Fruit fly (Drosophila melanogaster): ENCODE results near the gene CG11151.

CG11151 gene

dm6 chrX:13781739-13782502, 42.4 kb downstream of the CG11151 start, which contains the start of the genes CtsB and amrt (continued):
- TF ChIP-seq CG12155 (GFP tag; optimal IDR thresholded peaks at IDR 0.05): peak; percentile 32
- TF ChIP-seq CG13287 (GFP tag; IDR thresholded peaks at IDR 0.05; ENCODE audit: partially characterized antibody): peak; percentile 84
- no peak for TF ChIP-seq Rx (GFP tag; IDR thresholded peaks at IDR 0.05)
- no peak for TF ChIP-seq CG12071 (GFP tag; optimal IDR thresholded peaks at IDR 0.05)
- no peak for TF ChIP-seq ab (GFP tag; optimal IDR thresholded peaks at IDR 0.05)
- TF ChIP-seq CG17912 (GFP tag; optimal IDR thresholded peaks at IDR 0.05): no peak
- peak; percentile 34 for TF ChIP-seq twi (tag; optimal IDR thresholded peaks at IDR 0.05)
- peak; percentile 26 for TF ChIP-seq CG10267 (tag; optimal IDR thresholded peaks at IDR 0.05)
- peak; percentile 36 for TF ChIP-seq CG33557 (GFP tag; optimal IDR thresholded peaks at IDR 0.05)
- TF ChIP-seq ac (GFP tag; optimal IDR thresholded peaks at IDR 0.05): no peak
- peak; percentile 62; the same call in 2 of the 3 replicates for TF ChIP-seq dysf (GFP tag; IDR thresholded peaks at IDR 0.05)
- TF ChIP-seq Chrac-16 (GFP tag; optimal IDR thresholded peaks at IDR 0.05): peak; percentile 44
- TF ChIP-seq CrebB (tag; optimal IDR thresholded peaks at IDR 0.05): no peak
- TF ChIP-seq B-H2 (GFP tag; optimal IDR thresholded peaks at IDR 0.05): peak; percentile 20
- peak; percentile 62 for TF ChIP-seq CG30403 (GFP tag; optimal IDR thresholded peaks at IDR 0.05)
- no peak for TF ChIP-seq CG8765 (GFP tag; IDR thresholded peaks at IDR 0.05)
- TF ChIP-seq danr (GFP tag; IDR thresholded peaks at IDR 0.05): no peak
- TF ChIP-seq repo (GFP tag; optimal IDR thresholded peaks at IDR 0.05): peak; percentile 29
- TF ChIP-seq Fer2 (tag; optimal IDR thresholded peaks at IDR 0.05): peak; percentile 0
- peak; percentile 58 for TF ChIP-seq pho (GFP tag; optimal IDR thresholded peaks at IDR 0.05)
- no peak for TF ChIP-seq hth (optimal IDR thresholded peaks at IDR 0.05)
- no peak for TF ChIP-seq CG31224 (GFP tag; IDR thresholded peaks at IDR 0.05)
- TF ChIP-seq Hr51 (GFP tag; optimal IDR thresholded peaks at IDR 0.05): peak in 1 of 2 experiments; percentile 26
- peak; percentile 13 for TF ChIP-seq CG17802 (tag; optimal IDR thresholded peaks at IDR 0.05)
- TF ChIP-seq crp (GFP tag; optimal IDR thresholded peaks at IDR 0.05): peak in 1 of 2 experiments; percentile 65
- TF ChIP-seq bbx (GFP tag; IDR thresholded peaks at IDR 0.05; ENCODE audit: partially characterized antibody): peak; percentile 72
- TF ChIP-seq GATAe (GFP tag; conservative IDR thresholded peaks at IDR 0.05): peak; percentile 61; the same call in 1 of the 2 replicates
- no peak for TF ChIP-seq gt (GFP tag; IDR thresholded peaks at IDR 0.05)
- peak; percentile 43 for TF ChIP-seq Kr (GFP tag; optimal IDR thresholded peaks at IDR 0.05)
- 0 out of 2 replicates have a peak, but pooled peaks have one; percentile 7 for TF ChIP-seq CG6689 (GFP tag; IDR thresholded peaks at IDR 0.05)
- TF ChIP-seq Dip3 (GFP tag; optimal IDR thresholded peaks at IDR 0.05): peak; percentile 38
- peak; percentile 46 for TF ChIP-seq CG9797 (GFP tag; optimal IDR thresholded peaks at IDR 0.05)
- peak; percentile 51 to 68 for TF ChIP-seq dpn (GFP tag; optimal IDR thresholded peaks at IDR 0.05)
- no peak for TF ChIP-seq croc (GFP tag; conservative IDR thresholded peaks at IDR 0.05)
- TF ChIP-seq CG15073 (GFP tag; optimal IDR thresholded peaks at IDR 0.05): no peak
- peak; percentile 68 for TF ChIP-seq CG13775 (GFP tag; optimal IDR thresholded peaks at IDR 0.05)
- peak; percentile 28 for TF ChIP-seq caup (GFP tag; optimal IDR thresholded peaks at IDR 0.05; ENCODE audit: severe bottlenecking)
- no peak for TF ChIP-seq CG3065 (GFP tag; optimal IDR thresholded peaks at IDR 0.05)
- peak; percentile 2 for TF ChIP-seq CG4820 (GFP tag; optimal IDR thresholded peaks at IDR 0.05)
- TF ChIP-seq CG42726 (GFP tag; IDR thresholded peaks at IDR 0.05; ENCODE audit: partially characterized antibody): 0 out of 2 replicates have a peak, but pooled peaks have one; percentile 29
- 0 out of 2 replicates have a peak, but pooled peaks have one; percentile 51 for TF ChIP-seq Ptx1 (GFP tag; IDR thresholded peaks at IDR 0.05)
- peak; percentile 51 for TF ChIP-seq Side (GFP tag; optimal IDR thresholded peaks at IDR 0.05)
- peak; percentile 92; the same call in 2 of the 3 replicates for TF ChIP-seq knrl (GFP tag; IDR thresholded peaks at IDR 0.05; ENCODE audit: partially characterized antibody)
- TF ChIP-seq tin (GFP tag; optimal IDR thresholded peaks at IDR 0.05): peak; percentile 18
- TF ChIP-seq CG32532 (GFP tag; IDR thresholded peaks at IDR 0.05): peak; percentile 42; the same call in 1 of the 2 replicates
- peak; percentile 20 for TF ChIP-seq CG1647 (GFP tag; optimal IDR thresholded peaks at IDR 0.05)
- TF ChIP-seq CG8281 (tag; optimal IDR thresholded peaks at IDR 0.05): no peak
- TF ChIP-seq sd (tag; optimal IDR thresholded peaks at IDR 0.05): no peak
